Fruit fly (Drosophila melanogaster) whole organism, embryonic: ENCODE measurements around the gene ssp3.

Experiments used
- Atf-2 ChIP-seq: fragments of 200-800 bp; sonication (Bioruptor generic); optimal IDR thresholded peaks from 2 replicates; lab custom pipeline; 2016; ENCODE audit warnings: missing biosample characterization, missing genetic modification characterization
- Awh ChIP-seq: fragments of 200-800 bp; sonication (Bioruptor generic); IDR thresholded peaks from 2 replicates; pipeline ENCODE4, ENCODE4 v1.3.6; 2022; ENCODE audit warnings: missing biosample characterization, missing genetic modification characterization
- CG10147 ChIP-seq: fragments of 200-800 bp; sonication (Bioruptor generic); optimal IDR thresholded peaks from 2 replicates; lab custom pipeline; 2019; ENCODE audit warnings: missing biosample characterization, mild to moderate bottlenecking, missing genetic modification characterization, moderate library complexity
- CG11696 ChIP-seq: fragments of 200-800 bp; sonication (Bioruptor generic); IDR thresholded peaks from 2 replicates; pipeline ENCODE4 v1.3.6; 2022; ENCODE audit warnings: missing biosample characterization, missing genetic modification characterization
- CG1233 ChIP-seq: fragments of 200-800 bp; sonication (Bioruptor generic); optimal IDR thresholded peaks from 4 replicates; lab custom pipeline; 2018; ENCODE audit warnings: missing biosample characterization, mild to moderate bottlenecking, missing genetic modification characterization
- CG12391 ChIP-seq: fragments of 200-800 bp; sonication (Bioruptor generic); optimal IDR thresholded peaks from 3 replicates; lab custom pipeline; 2018; ENCODE audit warnings: missing biosample characterization, mild to moderate bottlenecking, missing genetic modification characterization, moderate library complexity
- CG14710 ChIP-seq: fragments of 200-800 bp; sonication (Bioruptor generic); optimal IDR thresholded peaks from 3 replicates; lab custom pipeline; 2019; ENCODE audit warnings: missing biosample characterization, mild to moderate bottlenecking, missing genetic modification characterization, moderate library complexity
- CG14965 ChIP-seq: fragments of 200-800 bp; sonication (Bioruptor generic); optimal IDR thresholded peaks from 2 replicates; lab custom pipeline; 2016; ENCODE audit warnings: missing biosample characterization, missing genetic modification characterization, borderline replicate concordance
- CG15514 ChIP-seq: fragments of 200-800 bp; sonication (Bioruptor generic); optimal IDR thresholded peaks from 3 replicates; lab custom pipeline; 2017; ENCODE audit warnings: missing biosample characterization, missing genetic modification characterization, mild to moderate bottlenecking, moderate library complexity, missing genetic modification reagents
- CG17186 ChIP-seq: fragments of 200-800 bp; sonication (Bioruptor generic); optimal IDR thresholded peaks from 3 replicates; lab custom pipeline; 2017; ENCODE audit warnings: missing biosample characterization, missing genetic modification reagents, missing genetic modification characterization
- CG17568 ChIP-seq: fragments of 200-800 bp; sonication (Bioruptor generic); optimal IDR thresholded peaks from 2 replicates; lab custom pipeline; 2018; ENCODE audit warnings: missing biosample characterization, mild to moderate bottlenecking, missing genetic modification characterization, moderate library complexity
- CG17912 ChIP-seq: fragments of 200-800 bp; sonication (Bioruptor generic); optimal IDR thresholded peaks from 2 replicates; lab custom pipeline; 2018; ENCODE audit warnings: missing biosample characterization, mild to moderate bottlenecking, missing genetic modification characterization
- CG2199 ChIP-seq: fragments of 200-800 bp; sonication (Bioruptor generic); IDR thresholded peaks from 3 replicates; pipeline ENCODE4 v1.3.6; 2022; ENCODE audit warnings: missing biosample characterization, missing genetic modification characterization
- CG2875 ChIP-seq: fragments of 200-800 bp; sonication (Bioruptor generic); optimal IDR thresholded peaks from 2 replicates; lab custom pipeline; 2017; ENCODE audit warnings: missing biosample characterization, mild to moderate bottlenecking, missing genetic modification characterization, missing genetic modification reagents
- CG30431 ChIP-seq: fragments of 200-800 bp; sonication (Bioruptor generic); optimal IDR thresholded peaks from 2 replicates; lab custom pipeline; 2017; ENCODE audit warnings: missing biosample characterization, missing genetic modification characterization
- CG3065 ChIP-seq: fragments of 200-800 bp; sonication (Bioruptor generic); optimal IDR thresholded peaks from 2 replicates; lab custom pipeline; 2016; ENCODE audit warnings: missing biosample characterization, missing genetic modification characterization
- CG31365 ChIP-seq: fragments of 200-800 bp; sonication (Bioruptor generic); optimal IDR thresholded peaks from 2 replicates; lab custom pipeline; 2018; ENCODE audit warnings: missing biosample characterization, mild to moderate bottlenecking, missing genetic modification characterization
- CG3847 ChIP-seq: fragments of 200-800 bp; sonication (Bioruptor generic); IDR thresholded peaks from 2 replicates; pipeline ENCODE4 v1.3.6; 2022; ENCODE audit warnings: missing biosample characterization, missing genetic modification characterization
- CG4707 ChIP-seq: fragments of 200-800 bp; sonication (Bioruptor generic); optimal IDR thresholded peaks from 2 replicates; lab custom pipeline; 2018; ENCODE audit warnings: missing biosample characterization, mild to moderate bottlenecking, missing genetic modification characterization, moderate library complexity
- CG6683 ChIP-seq: fragments of 200-800 bp; sonication (Bioruptor generic); optimal IDR thresholded peaks from 2 replicates; lab custom pipeline; 2017; ENCODE audit warnings: missing biosample characterization, mild to moderate bottlenecking, missing genetic modification characterization, missing genetic modification reagents
- CG8281 ChIP-seq: fragments of 200-800 bp; sonication (Bioruptor generic); optimal IDR thresholded peaks from 2 replicates; lab custom pipeline; 2018; ENCODE audit warnings: missing biosample characterization, mild to moderate bottlenecking, missing genetic modification characterization, moderate library complexity
- CG8359 ChIP-seq: fragments of 200-800 bp; sonication (Bioruptor generic); optimal IDR thresholded peaks from 2 replicates; lab custom pipeline; 2017; ENCODE audit warnings: missing biosample characterization, mild to moderate bottlenecking, missing genetic modification characterization, borderline replicate concordance
- CG9932 ChIP-seq: fragments of 200-800 bp; sonication (Bioruptor generic); IDR thresholded peaks from 2 replicates; pipeline ENCODE4 v1.3.6; 2022; ENCODE audit warnings: missing biosample characterization, missing genetic modification characterization
- Dip2 ChIP-seq: fragments of 200-800 bp; sonication (Bioruptor generic); IDR thresholded peaks from 2 replicates; pipeline ENCODE4 v1.3.6; 2022; ENCODE audit warnings: missing biosample characterization, missing genetic modification characterization
- Elba2 ChIP-seq: fragments of 200-800 bp; sonication (Bioruptor generic); optimal IDR thresholded peaks from 3 replicates; lab custom pipeline; 2016; ENCODE audit warnings: missing biosample characterization, missing genetic modification characterization
- Hey ChIP-seq: fragments of 200-800 bp; sonication (Bioruptor generic); optimal IDR thresholded peaks from 3 replicates; lab custom pipeline; 2018; ENCODE audit warnings: missing biosample characterization, mild to moderate bottlenecking, missing genetic modification characterization
- Lpt ChIP-seq: fragments of >200 bp; optimal IDR thresholded peaks from 2 replicates; lab custom pipeline; 2018; ENCODE audit warnings: missing biosample characterization, missing genetic modification characterization
- Max ChIP-seq: fragments of 200-800 bp; sonication (Bioruptor generic); optimal IDR thresholded peaks from 2 replicates; lab custom pipeline; 2016; ENCODE audit warnings: missing biosample characterization, mild to moderate bottlenecking, missing genetic modification characterization
- Neu2 ChIP-seq: fragments of 200-800 bp; sonication (Bioruptor generic); optimal IDR thresholded peaks from 3 replicates; lab custom pipeline; 2016; ENCODE audit warnings: missing biosample characterization, missing genetic modification characterization, borderline replicate concordance
- Nf-YB ChIP-seq: fragments of 200-800 bp; sonication (Bioruptor generic); optimal IDR thresholded peaks from 3 replicates; lab custom pipeline; 2019; ENCODE audit warnings: missing biosample characterization, mild to moderate bottlenecking, missing genetic modification characterization, moderate library complexity
- Ptx1 ChIP-seq: fragments of 200-800 bp; sonication (Bioruptor generic); IDR thresholded peaks from 2 replicates; pipeline ENCODE4 v1.3.6; 2022; ENCODE audit warnings: missing biosample characterization, missing genetic modification characterization
- ac ChIP-seq: fragments of 200-800 bp; sonication (Bioruptor generic); optimal IDR thresholded peaks from 3 replicates; lab custom pipeline; 2017; ENCODE audit warnings: missing biosample characterization, mild to moderate bottlenecking, missing genetic modification characterization
- amos ChIP-seq: fragments of 200-800 bp; sonication (Bioruptor generic); IDR thresholded peaks from 2 replicates; pipeline ENCODE4 v1.3.6; 2022; ENCODE audit warnings: missing biosample characterization, missing genetic modification characterization; ENCODE audit not compliant: partially characterized antibody
- cg ChIP-seq: fragments of 200-800 bp; sonication (Bioruptor generic); optimal IDR thresholded peaks from 3 replicates; lab custom pipeline; 2019; ENCODE audit warnings: missing biosample characterization, mild to moderate bottlenecking, missing genetic modification characterization, moderate library complexity
- crp ChIP-seq, 2 experiments: fragments of 200-800 bp; sonication (Bioruptor generic); optimal IDR thresholded peaks; 2 replicates in 1 of 2; 3 replicates in 1 of 2; lab custom pipeline; 2017; ENCODE audit warnings: missing biosample characterization in 2 of 2, missing genetic modification characterization in 2 of 2, mild to moderate bottlenecking in 1 of 2, moderate library complexity in 1 of 2
- dysf ChIP-seq: fragments of 200-800 bp; sonication (Bioruptor generic); IDR thresholded peaks from 3 replicates; pipeline ENCODE4 v1.3.6; 2022; ENCODE audit warnings: missing biosample characterization, missing genetic modification characterization
- ems ChIP-seq: fragments of 200-800 bp; sonication (Bioruptor generic); optimal IDR thresholded peaks from 3 replicates; lab custom pipeline; 2016; ENCODE audit warnings: missing biosample characterization, missing genetic modification characterization
- en ChIP-seq: fragments of 200-800 bp; sonication (Bioruptor generic); optimal IDR thresholded peaks from 2 replicates; lab custom pipeline; 2016; ENCODE audit warnings: missing biosample characterization, missing genetic modification characterization
- fd96Cb ChIP-seq: fragments of 200-800 bp; sonication (Bioruptor generic); optimal IDR thresholded peaks from 2 replicates; lab custom pipeline; 2018; ENCODE audit warnings: missing biosample characterization, mild to moderate bottlenecking, missing genetic modification characterization, moderate library complexity
- h ChIP-seq: fragments of >200 bp; optimal IDR thresholded peaks from 2 replicates; lab custom pipeline; 2017
- hbn ChIP-seq: fragments of 200-800 bp; sonication (Bioruptor generic); IDR thresholded peaks from 2 replicates; pipeline ENCODE4 v1.3.6; 2022; ENCODE audit warnings: missing biosample characterization, missing genetic modification characterization; ENCODE audit not compliant: partially characterized antibody
- jumu ChIP-seq: fragments of 200-800 bp; sonication (Bioruptor generic); optimal IDR thresholded peaks from 3 replicates; lab custom pipeline; 2016; ENCODE audit warnings: missing biosample characterization, missing genetic modification characterization
- kah ChIP-seq: fragments of 200-800 bp; sonication (Bioruptor generic); optimal IDR thresholded peaks from 2 replicates; lab custom pipeline; 2018; ENCODE audit warnings: missing biosample characterization, mild to moderate bottlenecking, missing genetic modification characterization
- ranshi ChIP-seq: fragments of 200-800 bp; sonication (Bioruptor generic); IDR thresholded peaks from 2 replicates; pipeline ENCODE4 v1.3.6; 2022; ENCODE audit warnings: missing biosample characterization, missing genetic modification characterization
- schlank ChIP-seq: fragments of 200-800 bp; sonication (Bioruptor generic); optimal IDR thresholded peaks from 2 replicates; lab custom pipeline; 2018; ENCODE audit warnings: missing biosample characterization, mild to moderate bottlenecking, missing genetic modification characterization
- slp2 ChIP-seq: fragments of 200-800 bp; sonication (Bioruptor generic); optimal IDR thresholded peaks from 2 replicates; lab custom pipeline; 2016; ENCODE audit warnings: missing biosample characterization, missing genetic modification characterization
- sob ChIP-seq: fragments of 200-800 bp; sonication (Bioruptor generic); IDR thresholded peaks from 2 replicates; pipeline ENCODE4 v1.3.6; 2022; ENCODE audit warnings: missing biosample characterization, missing genetic modification characterization
- tap ChIP-seq: fragments of 200-800 bp; optimal IDR thresholded peaks from 3 replicates; lab custom pipeline; 2019; ENCODE audit warnings: missing biosample characterization, mild to moderate bottlenecking, missing genetic modification characterization, moderate library complexity
- unc-4 ChIP-seq: fragments of 200-800 bp; sonication (Bioruptor generic); IDR thresholded peaks from 2 replicates; pipeline ENCODE4 v1.3.6; 2022; ENCODE audit warnings: missing biosample characterization, missing genetic modification characterization; ENCODE audit not compliant: partially characterized antibody
- wdn ChIP-seq: fragments of 200-800 bp; sonication (Bioruptor generic); IDR thresholded peaks from 2 replicates; pipeline ENCODE4 v1.3.6; 2022; ENCODE audit warnings: missing biosample characterization, missing genetic modification characterization
- wor ChIP-seq: fragments of 200-800 bp; sonication (Bioruptor generic); IDR thresholded peaks from 2 replicates; pipeline ENCODE4 v1.3.6; 2022; ENCODE audit warnings: missing biosample characterization, missing genetic modification characterization

ssp3 gene

dm6 chr2L:18966844-18967243 is 23.1 kb upstream of the ssp3 start (continued):
- TF ChIP-seq wor (GFP tag; lab: Robert Waterston, UW) (no peak), ac (no peak), CG3065 (GFP tag; lab: Kevin White, UChicago) (no peak), CG8359 (GFP tag; lab: Kevin White, UChicago) (no peak), CG10147 (no peak), CG30431 (no peak), CG3847 (peak; percentile 60), CG17186 (GFP tag; lab: Kevin White, UChicago) (no peak), fd96Cb (tag; lab: Kevin White, UChicago) (no peak), slp2 (GFP tag; lab: Kevin White, UChicago) (no peak), Dip2 (GFP tag; lab: Robert Waterston, UW) (no peak), CG12391 (tag; lab: Kevin White, UChicago) (peak; percentile 47), hbn (GFP tag; lab: Robert Waterston, UW) (no peak), CG17912 (GFP tag; lab: Kevin White, UChicago) (no peak), CG2875 (GFP tag; lab: Kevin White, UChicago) (no peak), unc-4 (GFP tag; lab: Robert Waterston, UW) (no peak), sob (GFP tag; lab: Robert Waterston, UW) (peak; percentile 56), CG8281 (tag; lab: Kevin White, UChicago) (no peak), Lpt (GFP tag; lab: Kevin White, UChicago) (no peak), CG17568 (GFP tag; lab: Kevin White, UChicago) (no peak), CG14965 (no peak), ranshi (GFP tag; lab: Robert Waterston, UW) (peak; percentile 45; the same call in 1 of the 2 replicates), jumu (GFP tag; lab: Kevin White, UChicago) (no peak), CG6683 (GFP tag; lab: Kevin White, UChicago) (peak; percentile 37), CG2199 (GFP tag; lab: Robert Waterston, UW) (no peak), dysf (GFP tag; lab: Robert Waterston, UW) (peak; percentile 64; the same call in 2 of the 3 replicates), CG14710 (no peak), ems (no peak), Neu2 (no peak), Elba2 (GFP tag; lab: Kevin White, UChicago) (no peak), kah (GFP tag; lab: Kevin White, UChicago) (no peak), wdn (GFP tag; lab: Robert Waterston, UW) (peak; percentile 65; the same call in 1 of the 2 replicates), Ptx1 (GFP tag; lab: Robert Waterston, UW) (peak; percentile 76), cg (GFP tag; lab: Kevin White, UChicago) (no peak), CG15514 (GFP tag; lab: Kevin White, UChicago) (peak; percentile 22), crp (GFP tag; optimal IDR thresholded peaks at IDR 0.05; lab: Kevin White, UChicago) (peak in 1 of 2 experiments; percentile 16), Hey (tag; lab: Kevin White, UChicago) (no peak), CG31365 (tag; lab: Kevin White, UChicago) (no peak), Awh (GFP tag; lab: Robert Waterston, UW) (no peak; the same call in 1 of the 2 replicates), Atf-2 (no peak), CG4707 (GFP tag; lab: Kevin White, UChicago) (no peak), amos (GFP tag; lab: Robert Waterston, UW) (no peak), en (GFP tag; lab: Kevin White, UChicago) (no peak), schlank (no peak), tap (peak; percentile 52), h (lab: Kevin White, UChicago) (no peak), CG1233 (GFP tag; lab: Kevin White, UChicago) (peak; percentile 34), CG9932 (GFP tag; lab: Robert Waterston, UW) (peak; percentile 70), Max (no peak), CG11696 (GFP tag; lab: Robert Waterston, UW) (peak; percentile 14; the same call in 1 of the 2 replicates), Nf-YB (GFP tag; lab: Kevin White, UChicago) (no peak)
